Worm (Caenorhabditis elegans): ENCODE results near the gene srx-16.

DNA sequence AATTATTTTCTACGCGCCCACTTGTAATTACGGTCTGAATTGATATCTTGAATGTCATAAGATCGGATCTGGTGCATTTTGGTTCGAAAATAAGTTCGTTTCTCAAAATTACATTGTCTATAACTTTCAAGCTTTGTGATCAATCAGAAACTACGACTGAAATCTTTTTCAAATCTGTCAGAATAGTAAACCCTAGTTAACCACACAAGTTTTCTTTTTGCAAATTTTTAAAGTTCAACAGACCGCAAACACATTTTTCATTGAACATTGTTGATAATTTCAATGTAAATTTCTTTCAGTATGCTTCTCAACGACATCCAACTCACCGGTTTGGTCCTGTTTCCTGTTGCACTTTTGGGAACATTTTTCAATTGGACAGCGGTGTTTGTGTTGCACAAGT lies 4.6 kb upstream of the srx-16 start, which contains the start of gene srx-59:
- TF ChIP-seq him-1 (tag; optimal IDR thresholded peaks at IDR 0.05) (no peak), dao-5 (tag; optimal IDR thresholded peaks at IDR 0.05) (no peak)

Data from whole organism, L4/young adult.